Worm (Caenorhabditis elegans): Measurements from ENCODE around the gene srh-115.

srh-115 gene

ce11 chrV:17226119-17226518, 29.4 kb upstream of the srh-115 start, which contains the start of gene srh-112:
Gene srh-112 (minus strand): TSS chrV:17226219.
- TF ChIP-seq nhr-43 (tag; optimal IDR thresholded peaks at IDR 0.05; ENCODE audit: poor library complexity, severe bottlenecking) (no peak), elt-1 (tag; optimal IDR thresholded peaks at IDR 0.05) (no peak), pha-4 (tag; optimal IDR thresholded peaks at IDR 0.05) (no peak), ceh-28 (tag; optimal IDR thresholded peaks at IDR 0.05) (no peak), nhr-77 (tag; optimal IDR thresholded peaks at IDR 0.05) (no peak), nhr-23 (tag; optimal IDR thresholded peaks at IDR 0.05) (no peak), lin-39 (tag; optimal IDR thresholded peaks at IDR 0.05) (no peak)

- TF ChIP-seq snpc-4 (tag; optimal IDR thresholded peaks at IDR 0.05) (no peak), fkh-2 (tag; optimal IDR thresholded peaks at IDR 0.05) (no peak), egl-5 (tag; optimal IDR thresholded peaks at IDR 0.05) (no peak), eor-1 (tag; optimal IDR thresholded peaks at IDR 0.05) (no peak), ceh-16 (tag; optimal IDR thresholded peaks at IDR 0.05) (no peak), unc-39 (tag; optimal IDR thresholded peaks at IDR 0.05) (no peak), zag-1 (tag; optimal IDR thresholded peaks at IDR 0.05) (no peak), ztf-11 (tag; optimal IDR thresholded peaks at IDR 0.05) (no peak), lsy-12 (tag; optimal IDR thresholded peaks at IDR 0.05) (no peak), nhr-12 (tag; optimal IDR thresholded peaks at IDR 0.05) (no peak), fos-1 (tag; optimal IDR thresholded peaks at IDR 0.05) (no peak), egl-27 (tag; optimal IDR thresholded peaks at IDR 0.05) (no peak)
These were observed 23.2 kb upstream of the srh-115 start for ce11 chrV:17232403-17232802.

ce11 chrV:17236345-17236744, 19.2 kb upstream of the srh-115 start, which contains the start of gene T19C9.10:
Gene T19C9.10 (plus strand): TSS chrV:17236592.
- TF ChIP-seq R02D3.7 (tag; optimal IDR thresholded peaks at IDR 0.05) (no peak), elt-1 (tag; optimal IDR thresholded peaks at IDR 0.05) (peak; percentile 67)

ce11 chrV:17238799-17239198, 16.8 kb upstream of the srh-115 start, which contains the start of gene T19C9.8:
Gene T19C9.8 (plus strand): TSS chrV:17239097.
- TF ChIP-seq elt-2 (tag; optimal IDR thresholded peaks at IDR 0.05) (peak; percentile 94), pqm-1 (tag; optimal IDR thresholded peaks at IDR 0.05) (peak; percentile 77), nhr-12 (tag; optimal IDR thresholded peaks at IDR 0.05) (no peak), daf-12 (tag; optimal IDR thresholded peaks at IDR 0.05) (no peak)

- TF ChIP-seq elt-3 (tag; optimal IDR thresholded peaks at IDR 0.05) (no peak), unc-39 (tag; optimal IDR thresholded peaks at IDR 0.05) (no peak), mml-1 (tag; optimal IDR thresholded peaks at IDR 0.05) (no peak), nhr-237 (tag; optimal IDR thresholded peaks at IDR 0.05) (no peak), fos-1 (tag; optimal IDR thresholded peaks at IDR 0.05) (no peak), skn-1 (tag; optimal IDR thresholded peaks at IDR 0.05) (no peak), ZK546.5 (tag; optimal IDR thresholded peaks at IDR 0.05) (no peak), fkh-10 (GFP tag; optimal IDR thresholded peaks at IDR 0.05) (no peak), elt-2 (tag; optimal IDR thresholded peaks at IDR 0.05) (peak; percentile 70), elt-1 (tag; optimal IDR thresholded peaks at IDR 0.05) (no peak), lin-39 (tag; optimal IDR thresholded peaks at IDR 0.05) (no peak), nhr-77 (tag; optimal IDR thresholded peaks at IDR 0.05) (no peak), fkh-2 (tag; optimal IDR thresholded peaks at IDR 0.05) (no peak), pqm-1 (tag; optimal IDR thresholded peaks at IDR 0.05) (peak; percentile 22), pha-4 (tag; optimal IDR thresholded peaks at IDR 0.05) (peak; percentile 21), nhr-28 (tag; optimal IDR thresholded peaks at IDR 0.05) (no peak), aly-2 (tag; optimal IDR thresholded peaks at IDR 0.05) (no peak), ceh-16 (tag; optimal IDR thresholded peaks at IDR 0.05) (no peak), nhr-25 (tag; optimal IDR thresholded peaks at IDR 0.05) (no peak)
These were observed 14.8 kb upstream of the srh-115 start for ce11 chrV:17240579-17241277.

- TF ChIP-seq ZK546.5 (tag; optimal IDR thresholded peaks at IDR 0.05), result no peak
- TF ChIP-seq elt-2 (tag; optimal IDR thresholded peaks at IDR 0.05), result peak; percentile 90
- no peak for TF ChIP-seq fos-1 (tag; optimal IDR thresholded peaks at IDR 0.05)
- peak; percentile 55 for TF ChIP-seq pqm-1 (tag; optimal IDR thresholded peaks at IDR 0.05)
- no peak for TF ChIP-seq fkh-10 (GFP tag; optimal IDR thresholded peaks at IDR 0.05)
- no peak for TF ChIP-seq egl-5 (tag; optimal IDR thresholded peaks at IDR 0.05)
These were observed 14.3 kb upstream of the srh-115 start for ce11 chrV:17241278-17241661.

Data from whole organism, L3 larva.